Fruit fly (Drosophila melanogaster) Kc167 (cell line): Measurements from ENCODE around the gene Tpr2.

Experiments
- h ChIP-seq: fragments of >200 bp; optimal IDR thresholded peaks from 3 replicates; lab custom pipeline; 2018; ENCODE audit warnings: missing external identifiers
- psq ChIP-seq: fragments of >200 bp; optimal IDR thresholded peaks from 2 replicates; lab custom pipeline; 2017; ENCODE audit warnings: missing external identifiers

- TF ChIP-seq h (lab: Kevin White, UChicago) = no peak
- TF ChIP-seq psq = no peak
Observed at dm6 chr2L:16491123-16491751, at the start of gene Tpr2.
